Worm (Caenorhabditis elegans): ENCODE results near the gene F14F9.8.

Gene F14F9.8

ce11 chrV:5130018-5130417, at the start of gene F14F9.8:
F14F9.8 (plus strand) TSS chrV:5130318.
- TF ChIP-seq med-1 (GFP tag; optimal IDR thresholded peaks at IDR 0.05; ENCODE audit: insufficient read depth) (no peak), cog-1 (tag; optimal IDR thresholded peaks at IDR 0.05) (no peak), T22C8.4 (GFP tag; IDR thresholded peaks at IDR 0.05) (no peak), flt-1 (GFP tag; IDR thresholded peaks at IDR 0.05) (no peak), klf-2 (GFP tag; conservative IDR thresholded peaks at IDR 0.05) (no peak), ref-1 (GFP tag; conservative IDR thresholded peaks at IDR 0.05) (no peak), tab-1 (GFP tag; IDR thresholded peaks at IDR 0.05) (no peak), ztf-29 (GFP tag; IDR thresholded peaks at IDR 0.05) (no peak), ztf-23 (GFP tag; IDR thresholded peaks at IDR 0.05) (no peak)

- TF ChIP-seq flt-1 (GFP tag; IDR thresholded peaks at IDR 0.05) (no peak), ref-1 (GFP tag; conservative IDR thresholded peaks at IDR 0.05) (no peak), tab-1 (GFP tag; IDR thresholded peaks at IDR 0.05) (no peak), ztf-23 (GFP tag; IDR thresholded peaks at IDR 0.05) (no peak), klf-2 (GFP tag; conservative IDR thresholded peaks at IDR 0.05) (no peak), cog-1 (tag; optimal IDR thresholded peaks at IDR 0.05) (no peak), ztf-29 (GFP tag; IDR thresholded peaks at IDR 0.05) (no peak), med-1 (GFP tag; optimal IDR thresholded peaks at IDR 0.05; ENCODE audit: insufficient read depth) (no peak), T22C8.4 (GFP tag; IDR thresholded peaks at IDR 0.05) (no peak)
Observed at ce11 chrV:5080853-5081338, 49.2 kb upstream of the F14F9.8 start, which contains the start of gene Y58A7A.3. Y58A7A.3 (minus strand) TSS chrV:5080903.

DNA sequence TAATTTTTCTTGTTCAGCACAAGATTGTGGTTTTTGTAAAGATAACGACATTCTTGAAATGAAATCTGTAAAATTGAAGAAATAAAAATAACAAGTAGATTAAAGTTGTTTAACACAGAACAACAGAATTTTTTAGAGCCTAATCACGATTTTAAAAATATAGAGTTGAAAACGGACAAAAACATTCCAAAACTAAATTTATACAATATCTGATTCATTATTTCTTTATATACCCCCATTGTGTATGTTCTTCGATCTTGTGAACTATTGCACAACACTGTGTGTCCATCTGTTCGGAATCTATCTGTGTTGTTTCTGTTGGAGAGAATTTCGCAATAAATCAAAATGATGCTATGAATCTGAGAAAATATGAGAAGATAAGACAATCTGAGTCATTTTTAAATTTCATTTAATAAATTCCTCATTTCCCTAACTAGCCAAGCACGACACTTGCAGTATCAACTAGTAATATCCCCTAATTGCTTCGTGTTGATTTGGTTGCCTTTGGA, 45.1 kb upstream of the F14F9.8 start, which contains the start of gene Y58A7A.4:
Gene Y58A7A.4 (minus strand): TSS at position 51 of the 509 bp plus-strand sequence.
- no peak for TF ChIP-seq ztf-29 (GFP tag; IDR thresholded peaks at IDR 0.05)
- TF ChIP-seq flt-1 (GFP tag; IDR thresholded peaks at IDR 0.05), result no peak
- TF ChIP-seq med-1 (GFP tag; optimal IDR thresholded peaks at IDR 0.05; ENCODE audit: insufficient read depth), result no peak
- TF ChIP-seq cog-1 (tag; optimal IDR thresholded peaks at IDR 0.05), result no peak
- TF ChIP-seq ztf-23 (GFP tag; IDR thresholded peaks at IDR 0.05), result no peak
- no peak for TF ChIP-seq ref-1 (GFP tag; conservative IDR thresholded peaks at IDR 0.05)
- TF ChIP-seq T22C8.4 (GFP tag; IDR thresholded peaks at IDR 0.05), result no peak
- no peak for TF ChIP-seq tab-1 (GFP tag; IDR thresholded peaks at IDR 0.05)
- TF ChIP-seq klf-2 (GFP tag; conservative IDR thresholded peaks at IDR 0.05), result no peak

- no peak for TF ChIP-seq ztf-29 (GFP tag; IDR thresholded peaks at IDR 0.05)
- no peak for TF ChIP-seq T22C8.4 (GFP tag; IDR thresholded peaks at IDR 0.05)
- TF ChIP-seq ztf-23 (GFP tag; IDR thresholded peaks at IDR 0.05), result no peak
- no peak for TF ChIP-seq klf-2 (GFP tag; conservative IDR thresholded peaks at IDR 0.05)
- TF ChIP-seq flt-1 (GFP tag; IDR thresholded peaks at IDR 0.05), result no peak
- no peak for TF ChIP-seq cog-1 (tag; optimal IDR thresholded peaks at IDR 0.05)
- no peak for TF ChIP-seq ref-1 (GFP tag; conservative IDR thresholded peaks at IDR 0.05)
- no peak for TF ChIP-seq med-1 (GFP tag; optimal IDR thresholded peaks at IDR 0.05; ENCODE audit: insufficient read depth)
- no peak for TF ChIP-seq tab-1 (GFP tag; IDR thresholded peaks at IDR 0.05)
Observed at ce11 chrV:5086919-5087404, 43.2 kb upstream of the F14F9.8 start, which contains the start of gene Y58A7A.5. Y58A7A.5 (minus strand) TSS chrV:5086969.

- TF ChIP-seq med-1 (GFP tag; optimal IDR thresholded peaks at IDR 0.05; ENCODE audit: insufficient read depth) (no peak), ztf-29 (GFP tag; IDR thresholded peaks at IDR 0.05) (no peak), tab-1 (GFP tag; IDR thresholded peaks at IDR 0.05) (no peak), cog-1 (tag; optimal IDR thresholded peaks at IDR 0.05) (no peak)
Observed at ce11 chrV:5088311-5088710, 41.8 kb upstream of the F14F9.8 start.

- no peak for TF ChIP-seq med-1 (GFP tag; optimal IDR thresholded peaks at IDR 0.05; ENCODE audit: insufficient read depth)
- no peak for TF ChIP-seq cog-1 (tag; optimal IDR thresholded peaks at IDR 0.05)
- no peak for TF ChIP-seq flt-1 (GFP tag; IDR thresholded peaks at IDR 0.05)
- no peak for TF ChIP-seq klf-2 (GFP tag; conservative IDR thresholded peaks at IDR 0.05)
- TF ChIP-seq ztf-29 (GFP tag; IDR thresholded peaks at IDR 0.05), result no peak
- TF ChIP-seq T22C8.4 (GFP tag; IDR thresholded peaks at IDR 0.05), result no peak
- TF ChIP-seq ref-1 (GFP tag; conservative IDR thresholded peaks at IDR 0.05), result no peak
- no peak for TF ChIP-seq ztf-23 (GFP tag; IDR thresholded peaks at IDR 0.05)
- no peak for TF ChIP-seq tab-1 (GFP tag; IDR thresholded peaks at IDR 0.05)
Observed at ce11 chrV:5089497-5090134, 40.5 kb upstream of the F14F9.8 start, which contains the start of gene glb-32. glb-32 (minus strand) TSS chrV:5089547.

DNA sequence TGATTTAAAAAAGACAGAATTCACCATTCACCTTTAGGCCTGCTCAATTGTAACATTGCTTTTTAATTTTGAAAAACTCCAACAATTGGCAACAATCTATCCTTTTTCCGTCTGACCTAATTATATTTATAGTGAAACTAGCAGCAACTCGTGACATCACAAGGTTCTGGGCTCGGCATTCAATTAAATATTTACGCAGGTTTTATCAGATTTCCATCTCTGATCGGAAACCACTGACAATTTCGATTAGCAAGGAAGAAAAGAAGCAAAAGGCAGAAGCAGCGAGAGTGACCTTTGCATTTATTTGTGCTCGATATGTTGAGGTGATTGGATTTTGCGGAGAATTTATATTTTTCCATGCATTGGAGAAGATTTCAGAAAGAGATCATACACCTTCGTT, 39.7 kb upstream of the F14F9.8 start:
- TF ChIP-seq ref-1 (GFP tag; conservative IDR thresholded peaks at IDR 0.05) (no peak), med-1 (GFP tag; optimal IDR thresholded peaks at IDR 0.05; ENCODE audit: insufficient read depth) (no peak)

DNA sequence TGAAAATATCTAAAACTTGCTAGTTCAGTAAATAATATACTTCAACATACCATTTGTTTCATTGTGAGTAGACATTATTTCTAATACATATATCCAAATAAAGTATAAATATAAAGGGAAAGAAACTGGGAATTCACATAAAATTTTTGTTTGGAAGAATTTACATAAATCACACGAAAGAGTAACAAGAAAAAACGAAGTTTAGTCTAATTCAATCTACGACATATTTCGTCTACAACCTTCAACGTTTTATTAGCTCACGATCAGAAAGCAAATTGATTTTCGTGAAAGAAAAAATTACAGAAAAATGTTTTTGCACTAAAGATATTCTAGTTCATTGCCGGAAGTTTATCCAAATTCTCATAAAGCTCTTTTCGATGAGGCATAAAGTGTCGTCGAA, 33.1 kb upstream of the F14F9.8 start, which contains the start of gene C04F5.2:
Gene C04F5.2 (minus strand): TSS at position 101 of the 400 bp plus-strand sequence.
- TF ChIP-seq cog-1 (tag; optimal IDR thresholded peaks at IDR 0.05) (no peak), klf-2 (GFP tag; conservative IDR thresholded peaks at IDR 0.05) (no peak), T22C8.4 (GFP tag; IDR thresholded peaks at IDR 0.05) (no peak)

ce11 chrV:5098925-5099324, 31.2 kb upstream of the F14F9.8 start, which contains the start of gene unc-46:
unc-46 (minus strand) TSS chrV:5099025.
- TF ChIP-seq med-1 (GFP tag; optimal IDR thresholded peaks at IDR 0.05; ENCODE audit: insufficient read depth) (no peak), ztf-29 (GFP tag; IDR thresholded peaks at IDR 0.05) (no peak), ztf-23 (GFP tag; IDR thresholded peaks at IDR 0.05) (no peak), cog-1 (tag; optimal IDR thresholded peaks at IDR 0.05) (no peak), T22C8.4 (GFP tag; IDR thresholded peaks at IDR 0.05) (no peak), klf-2 (GFP tag; conservative IDR thresholded peaks at IDR 0.05) (no peak), tab-1 (GFP tag; IDR thresholded peaks at IDR 0.05) (no peak), flt-1 (GFP tag; IDR thresholded peaks at IDR 0.05) (no peak), ref-1 (GFP tag; conservative IDR thresholded peaks at IDR 0.05) (no peak)

Data from whole organism, midembryonic.